Fruit fly (Drosophila melanogaster): Measurements from ENCODE around the gene CG43703.
A peak's percentile ranks its signal among the peaks of the same experiment; 100 is the strongest.

The CG43703 gene

DNA sequence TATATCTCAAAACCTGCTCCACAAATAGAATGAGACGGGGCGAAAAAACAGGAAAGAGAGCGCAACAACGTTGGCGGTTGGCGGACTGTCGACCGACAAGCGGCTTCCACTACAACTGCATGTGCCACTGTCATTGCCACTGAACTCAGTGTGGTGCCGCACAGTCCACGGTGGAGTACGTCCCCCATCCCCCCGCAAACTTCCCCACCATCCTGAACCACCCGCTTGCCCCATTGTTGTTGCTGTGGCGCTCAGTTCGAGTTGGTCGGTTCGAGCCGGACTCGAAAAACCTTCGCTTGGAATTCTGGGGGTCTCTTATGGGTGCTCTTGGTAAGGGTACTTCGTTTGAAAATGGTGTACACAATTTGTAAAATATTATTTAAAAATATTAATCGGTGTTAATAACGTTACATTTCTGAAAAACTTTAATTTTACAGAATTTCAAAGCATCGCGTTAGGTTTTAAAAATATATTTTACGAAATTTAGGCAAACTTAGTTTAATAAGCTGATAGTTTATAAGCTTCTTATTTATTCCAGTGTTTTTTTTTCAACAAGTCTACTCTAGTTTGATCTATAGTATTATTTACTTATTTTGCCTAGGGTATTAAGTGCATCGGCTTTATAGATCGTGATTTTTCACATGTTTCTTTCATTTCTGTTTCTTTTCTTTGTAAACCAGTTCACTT, 7.8 kb downstream of the CG43703 start (continued):
- TF ChIP-seq lmd (GFP tag; IDR thresholded peaks at IDR 0.05) = peak; percentile 48
- TF ChIP-seq tup (GFP tag; optimal IDR thresholded peaks at IDR 0.05) = no peak
- TF ChIP-seq CoRest (tag; optimal IDR thresholded peaks at IDR 0.05) = peak; percentile 81
- peak; percentile 52 for TF ChIP-seq Nf-YB (GFP tag; optimal IDR thresholded peaks at IDR 0.05)
- no peak for TF ChIP-seq GATAe (GFP tag; conservative IDR thresholded peaks at IDR 0.05)
- TF ChIP-seq usp (GFP tag; optimal IDR thresholded peaks at IDR 0.05) = no peak
- TF ChIP-seq CG12659 (GFP tag; optimal IDR thresholded peaks at IDR 0.05) = peak; percentile 55
- TF ChIP-seq Gug (GFP tag; IDR thresholded peaks at IDR 0.05) = no peak
- TF ChIP-seq gcm2 (GFP tag; optimal IDR thresholded peaks at IDR 0.05) = no peak
- TF ChIP-seq Hr51 (GFP tag; optimal IDR thresholded peaks at IDR 0.05) = peak in 1 of 2 experiments; percentile 79
- TF ChIP-seq ash1 (GFP tag; optimal IDR thresholded peaks at IDR 0.05) = no peak
- peak; percentile 7 for TF ChIP-seq mam (GFP tag; optimal IDR thresholded peaks at IDR 0.05)
- TF ChIP-seq CG8359 (GFP tag; optimal IDR thresholded peaks at IDR 0.05; ENCODE audit: borderline replicate concordance) = peak; percentile 13
- no peak; the same call in 2 of the 3 replicates for TF ChIP-seq CG14050 (GFP tag; IDR thresholded peaks at IDR 0.05)
- peak; percentile 40 for TF ChIP-seq CG10431 (GFP tag; optimal IDR thresholded peaks at IDR 0.05)
- TF ChIP-seq croc (GFP tag; conservative IDR thresholded peaks at IDR 0.05) = peak; percentile 27; the same call in 1 of the 3 replicates
- no peak for TF ChIP-seq maf-S (GFP tag; optimal IDR thresholded peaks at IDR 0.05)
- TF ChIP-seq dimm (GFP tag; IDR thresholded peaks at IDR 0.05) = no peak
- TF ChIP-seq ERR (GFP tag; optimal IDR thresholded peaks at IDR 0.05) = no peak
- peak; percentile 67; the same call in 2 of the 3 replicates for TF ChIP-seq z (GFP tag; IDR thresholded peaks at IDR 0.05)
- peak in 1 of 3 experiments; percentile 58 for TF ChIP-seq lola (GFP tag; optimal IDR thresholded peaks at IDR 0.05)
- peak; percentile 5 for TF ChIP-seq nau (GFP tag; optimal IDR thresholded peaks at IDR 0.05)
- TF ChIP-seq Fer2 (tag; optimal IDR thresholded peaks at IDR 0.05) = no peak
- TF ChIP-seq Deaf1 (tag; optimal IDR thresholded peaks at IDR 0.05) = peak; percentile 72
- no peak for TF ChIP-seq CG3163 (GFP tag; optimal IDR thresholded peaks at IDR 0.05)
- 0 out of 3 replicates have a peak, but pooled peaks have one; percentile 29 for TF ChIP-seq CG11560 (tag; IDR thresholded peaks at IDR 0.05)
- peak; percentile 10 for TF ChIP-seq fd3F (GFP tag; optimal IDR thresholded peaks at IDR 0.05)
- TF ChIP-seq Meics (GFP tag; optimal IDR thresholded peaks at IDR 0.05) = peak; percentile 65
- peak; percentile 59 for TF ChIP-seq CG9437 (GFP tag; optimal IDR thresholded peaks at IDR 0.05)
- peak; percentile 56 for TF ChIP-seq Oli (tag; optimal IDR thresholded peaks at IDR 0.05)
- TF ChIP-seq Spps (tag; optimal IDR thresholded peaks at IDR 0.05) = peak; percentile 3
- TF ChIP-seq Hey (tag; optimal IDR thresholded peaks at IDR 0.05) = no peak
- TF ChIP-seq CG8089 (GFP tag; optimal IDR thresholded peaks at IDR 0.05) = no peak
- peak; percentile 25 for TF ChIP-seq CG2875 (GFP tag; optimal IDR thresholded peaks at IDR 0.05)
- peak in 1 of 2 experiments; percentile 36 for TF ChIP-seq chif (GFP tag; optimal IDR thresholded peaks at IDR 0.05)
- TF ChIP-seq toy (GFP tag; IDR thresholded peaks at IDR 0.05) = no peak
- no peak for TF ChIP-seq Hr39 (optimal IDR thresholded peaks at IDR 0.05)
- TF ChIP-seq hbn (GFP tag; IDR thresholded peaks at IDR 0.05; ENCODE audit: partially characterized antibody) = no peak
- peak; percentile 52 for TF ChIP-seq lab (GFP tag; optimal IDR thresholded peaks at IDR 0.05)
- no peak for TF ChIP-seq Neu2 (GFP tag; optimal IDR thresholded peaks at IDR 0.05; ENCODE audit: borderline replicate concordance)
- no peak for TF ChIP-seq CG7963 (GFP tag; IDR thresholded peaks at IDR 0.05; ENCODE audit: partially characterized antibody)
- TF ChIP-seq trem (tag; optimal IDR thresholded peaks at IDR 0.05) = peak; percentile 43
- no peak for TF ChIP-seq cas (GFP tag; IDR thresholded peaks at IDR 0.05)
- peak; percentile 29 for TF ChIP-seq Usf (GFP tag; optimal IDR thresholded peaks at IDR 0.05)
- TF ChIP-seq Ets65A (GFP tag) = no peak
- TF ChIP-seq CG42726 (GFP tag; IDR thresholded peaks at IDR 0.05; ENCODE audit: partially characterized antibody) = peak; percentile 26; the same call in 1 of the 2 replicates
- peak; percentile 64 for TF ChIP-seq CG10543 (GFP tag; optimal IDR thresholded peaks at IDR 0.05)
- no peak for TF ChIP-seq bbx (GFP tag; IDR thresholded peaks at IDR 0.05; ENCODE audit: partially characterized antibody)
- TF ChIP-seq Oaz (GFP tag; IDR thresholded peaks at IDR 0.05) = no peak

All from whole organism, embryonic.